Fruit fly (Drosophila melanogaster): ENCODE measurements around the gene sa.

sa gene

DNA sequence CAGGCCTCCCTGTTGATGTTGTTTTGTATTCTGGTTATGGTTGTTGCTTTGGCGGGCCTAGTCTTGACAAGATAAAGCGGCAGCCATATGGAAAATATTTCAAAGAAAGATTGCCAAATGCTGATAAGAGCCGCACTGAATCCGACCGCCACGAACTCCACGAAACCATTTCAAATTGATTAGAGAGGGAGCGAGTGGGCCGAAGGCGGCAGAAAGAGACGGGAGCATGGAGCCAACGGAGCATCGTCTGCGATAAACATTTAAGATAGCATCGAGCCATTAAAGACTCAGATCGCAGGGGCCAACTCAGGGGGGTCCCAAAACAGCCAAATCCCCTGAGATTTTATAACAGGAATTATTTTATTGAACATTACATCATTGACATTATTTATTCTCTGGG, 6.3 kb downstream of the sa start:
- peak; percentile 32 for TF ChIP-seq noc (tag; optimal IDR thresholded peaks at IDR 0.05)

DNA sequence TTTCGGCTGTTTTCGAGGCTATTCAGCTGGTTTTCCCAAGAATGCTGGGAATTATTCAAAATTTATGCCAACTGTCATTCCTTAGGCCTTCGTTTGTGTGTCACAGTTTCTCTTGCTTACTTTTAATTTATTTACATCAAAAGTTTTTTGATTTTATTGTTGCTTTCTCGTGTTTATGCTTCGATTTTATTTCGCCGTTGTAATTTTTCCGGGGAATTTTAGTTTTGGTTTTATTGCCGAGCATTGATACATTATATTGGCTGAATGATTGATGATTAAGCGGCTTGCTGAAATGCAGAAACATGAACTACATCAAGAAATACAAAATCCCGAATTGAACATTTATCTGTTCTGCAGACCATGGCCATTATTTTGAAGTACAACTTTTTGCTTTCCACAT, 8.4 kb downstream of the sa start:
- TF ChIP-seq noc (tag; optimal IDR thresholded peaks at IDR 0.05), result no peak

DNA sequence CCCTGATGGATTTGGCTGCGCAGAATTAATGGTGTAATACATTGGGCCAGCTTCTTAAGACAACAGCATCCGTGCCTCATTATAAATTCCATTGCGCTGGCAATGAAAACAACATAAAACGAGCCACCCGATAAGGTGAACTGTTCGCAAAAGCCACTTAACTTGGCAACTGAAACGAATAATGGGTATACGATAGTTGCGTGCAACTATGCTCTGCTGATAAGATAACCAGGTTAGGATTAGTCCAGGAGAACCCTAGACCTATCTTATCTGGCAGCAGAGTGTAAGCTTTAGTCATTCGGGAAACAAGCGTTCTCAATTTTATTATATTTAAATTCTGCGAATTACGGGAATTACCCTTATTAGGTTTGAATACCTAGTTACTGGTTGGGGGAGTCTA, 16.1 kb downstream of the sa start:
- no peak for TF ChIP-seq noc (tag; optimal IDR thresholded peaks at IDR 0.05)

DNA sequence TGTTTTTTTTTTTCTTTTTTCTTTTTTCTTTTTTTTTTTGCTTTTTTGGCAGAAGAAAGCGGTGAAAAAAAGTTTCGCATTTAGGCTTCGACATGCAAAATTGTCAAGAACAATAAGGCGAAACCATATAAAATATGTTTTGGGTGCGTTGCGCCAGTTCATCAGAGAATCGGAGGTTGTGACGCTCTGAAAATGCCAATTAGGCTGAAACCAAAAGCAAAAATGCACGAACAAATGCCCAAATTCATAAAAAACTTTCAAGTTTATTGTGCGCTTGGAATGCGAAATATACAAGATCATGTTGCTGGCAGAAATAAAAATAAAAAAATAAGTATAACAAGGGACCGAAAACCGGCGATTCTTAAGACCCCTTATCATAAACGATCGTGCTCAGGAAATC, 16.8 kb downstream of the sa start:
- TF ChIP-seq noc (tag; optimal IDR thresholded peaks at IDR 0.05), result no peak

DNA sequence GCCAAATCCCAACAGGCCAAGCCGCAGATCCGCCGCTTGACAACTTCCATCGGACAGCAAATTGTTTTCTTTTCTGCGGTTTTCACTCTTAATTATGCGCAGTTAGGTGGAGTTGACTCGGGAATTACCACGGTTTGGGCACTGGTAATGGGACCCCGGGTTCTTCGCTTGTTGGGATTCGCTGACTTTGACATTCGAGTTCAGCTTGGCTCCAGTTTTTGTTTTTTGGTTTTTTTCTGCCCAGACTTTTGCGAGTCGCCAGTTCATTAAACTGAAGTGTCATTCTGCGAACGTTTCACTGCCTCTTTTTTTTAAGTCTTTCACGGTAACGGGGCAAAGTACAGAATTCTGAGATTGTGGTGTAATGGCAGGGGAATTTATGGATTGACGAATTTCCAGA, 17.7 kb downstream of the sa start:
- TF ChIP-seq noc (tag; optimal IDR thresholded peaks at IDR 0.05), result no peak

DNA sequence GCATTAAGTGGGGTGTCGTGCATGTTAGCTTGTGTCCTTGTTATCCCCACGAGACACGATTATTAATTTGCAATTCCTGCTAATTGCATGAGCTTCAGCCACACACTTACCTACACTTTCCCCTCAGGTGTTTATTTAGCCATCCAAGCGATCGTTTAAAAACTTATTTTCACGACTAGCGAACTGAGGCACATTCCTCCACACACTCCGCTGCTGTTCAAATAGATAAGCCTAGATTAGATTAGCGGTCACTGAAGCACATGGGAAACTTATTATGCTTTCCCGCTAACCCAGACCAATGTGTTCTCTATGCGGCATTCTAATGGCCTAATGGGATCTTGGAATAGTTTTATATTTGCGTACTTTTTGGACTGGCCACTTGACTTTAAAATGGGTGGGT, 19.6 kb downstream of the sa start:
- no peak for TF ChIP-seq noc (tag; optimal IDR thresholded peaks at IDR 0.05)

DNA sequence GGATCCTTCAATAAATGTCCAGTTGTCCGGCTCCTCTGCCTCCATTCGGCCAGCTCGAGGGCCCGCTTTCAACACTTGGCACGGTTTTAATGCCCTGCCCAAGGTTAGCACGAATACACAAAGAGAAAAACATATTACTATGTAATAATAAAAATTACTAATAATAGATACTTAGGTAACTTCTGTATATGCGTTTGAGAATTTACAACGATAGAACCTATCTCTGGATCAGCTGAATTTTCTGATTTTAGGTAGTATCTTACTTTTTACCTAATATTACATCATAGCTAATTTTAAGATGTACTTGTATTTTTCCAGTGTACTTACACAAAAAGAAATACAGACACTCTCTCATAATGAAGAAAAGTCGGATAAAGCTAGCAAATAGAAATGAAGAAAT, 20.8 kb downstream of the sa start:
- TF ChIP-seq noc (tag; optimal IDR thresholded peaks at IDR 0.05), result no peak

DNA sequence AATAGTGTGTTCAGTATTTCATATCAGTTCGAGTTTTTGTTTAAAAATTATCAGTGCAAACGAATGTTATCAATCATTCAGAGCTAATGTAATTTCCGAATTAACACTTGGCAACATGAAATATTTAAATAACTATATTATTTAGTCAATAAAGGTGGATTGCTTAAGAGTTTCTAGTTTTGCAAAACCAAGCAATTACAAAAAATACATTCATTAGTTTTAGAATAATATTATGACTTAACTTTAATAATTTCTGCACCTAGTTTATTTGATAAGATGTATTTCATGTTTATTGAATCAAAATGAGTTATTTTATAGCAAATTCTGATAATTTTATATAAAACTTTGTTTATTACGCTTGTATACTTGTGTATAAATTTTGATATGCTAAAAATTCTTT, 23.1 kb downstream of the sa start:
- peak; percentile 75 for TF ChIP-seq noc (tag; optimal IDR thresholded peaks at IDR 0.05)

DNA sequence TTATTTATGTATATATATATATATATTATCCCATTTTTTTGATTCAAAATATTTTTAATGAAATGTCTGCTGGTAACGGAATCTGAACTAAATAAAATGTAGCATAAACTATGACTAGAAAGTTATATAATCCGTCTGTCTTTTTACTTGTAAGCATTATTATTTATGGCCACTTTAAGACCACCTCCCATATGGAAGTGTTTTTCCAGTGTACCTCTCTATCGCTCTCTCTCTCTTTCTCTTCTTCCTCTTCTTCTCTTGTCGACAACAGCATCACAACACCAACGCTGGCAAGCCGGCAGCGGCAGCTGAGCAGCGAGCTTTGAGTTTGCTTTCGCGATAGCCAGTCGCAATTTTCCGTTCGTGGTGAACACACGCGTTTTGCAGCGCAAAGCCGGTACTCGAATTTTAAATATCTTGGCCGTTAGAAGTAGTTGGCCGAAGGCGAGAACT, 24.4 kb downstream of the sa start, which contains the start of gene rgn:
Gene rgn (plus strand): TSS at position 344 of the 453 bp plus-strand sequence.
- peak; percentile 54 for TF ChIP-seq noc (tag; optimal IDR thresholded peaks at IDR 0.05)

DNA sequence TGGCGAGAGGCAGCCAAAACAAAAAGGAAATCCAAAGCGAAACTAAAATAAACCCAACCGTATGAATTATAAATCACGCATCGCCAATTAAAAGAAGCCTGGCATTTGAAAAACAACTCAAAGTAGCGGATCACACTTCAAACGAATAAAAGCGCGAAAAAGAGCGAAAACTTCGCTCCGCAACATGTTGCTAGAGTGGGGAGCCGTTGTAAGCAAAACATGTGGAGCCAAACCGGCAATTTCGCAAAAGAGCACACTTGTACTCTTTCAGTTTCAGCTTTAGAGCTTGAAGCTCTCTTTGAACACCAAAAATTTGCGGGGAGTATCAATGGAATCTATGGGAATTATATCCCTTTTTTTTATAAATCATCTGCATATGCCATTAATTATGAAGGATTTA, 24.8 kb downstream of the sa start:
- no peak for TF ChIP-seq noc (tag; optimal IDR thresholded peaks at IDR 0.05)

DNA sequence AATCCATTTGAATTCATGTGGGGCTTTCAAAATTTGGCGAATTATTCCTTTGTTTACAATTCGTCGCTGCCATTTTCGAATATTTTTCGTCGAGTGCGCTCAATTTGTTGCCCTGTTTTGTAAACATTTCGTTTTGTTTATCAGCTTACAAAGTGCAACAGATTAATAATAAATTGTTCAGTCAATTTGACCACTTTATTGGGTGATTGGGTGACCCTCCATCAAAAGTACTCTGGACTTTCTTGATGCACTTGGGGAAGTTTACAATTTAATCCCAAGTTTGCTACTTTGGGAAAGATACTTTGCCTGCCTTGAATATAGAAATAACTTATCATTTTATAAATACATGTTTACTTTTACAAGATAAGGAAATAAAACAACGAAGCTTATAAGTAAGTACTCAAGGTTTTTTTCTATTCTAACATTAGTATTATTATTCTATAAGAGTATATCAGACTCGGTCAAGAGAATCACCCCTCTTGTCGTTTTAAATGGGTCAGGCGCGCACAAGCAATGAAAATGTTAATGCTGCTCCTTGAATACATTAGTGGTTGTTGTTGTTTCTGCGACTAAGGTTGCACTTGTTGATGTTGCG, 25.9 kb downstream of the sa start:
- TF ChIP-seq noc (tag; optimal IDR thresholded peaks at IDR 0.05), result no peak

DNA sequence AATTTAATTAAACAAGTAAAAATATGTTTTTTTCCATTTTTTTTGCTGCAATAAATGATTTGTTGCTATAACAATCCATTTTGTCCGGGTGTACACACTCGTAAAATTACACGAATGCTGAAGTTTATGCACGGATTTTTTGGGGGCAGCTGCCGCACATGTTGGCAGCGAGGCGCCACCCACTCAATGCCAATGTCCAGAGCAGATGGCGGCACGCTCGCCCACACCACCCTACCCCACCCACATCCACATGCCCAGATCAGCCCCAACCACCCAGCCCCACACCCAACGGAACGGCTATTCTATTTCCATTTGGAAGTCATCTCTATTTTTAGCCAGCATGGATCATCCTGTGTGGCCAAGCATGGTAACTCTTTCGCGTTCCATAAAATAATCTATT, 26.4 kb downstream of the sa start:
- no peak for TF ChIP-seq noc (tag; optimal IDR thresholded peaks at IDR 0.05)

DNA sequence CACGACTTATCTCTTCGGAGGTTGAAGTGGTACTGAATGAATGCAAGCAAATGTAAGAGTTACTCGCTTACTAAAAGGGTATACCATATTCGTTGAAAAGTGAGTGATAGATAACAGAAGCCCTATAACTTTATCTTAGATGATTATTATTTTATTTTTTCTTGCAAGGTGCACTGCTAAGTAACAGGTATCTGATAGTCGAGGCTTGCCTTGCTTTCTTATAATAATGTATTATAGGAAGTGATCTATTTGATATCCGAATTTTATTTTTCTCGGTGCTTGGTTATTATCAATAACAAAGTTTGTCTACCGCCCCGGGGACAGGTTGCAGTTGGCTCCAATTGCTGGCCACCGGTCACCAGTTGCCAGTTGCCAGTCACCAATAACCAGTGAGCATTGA, 35.3 kb downstream of the sa start:
- no peak for TF ChIP-seq noc (tag; optimal IDR thresholded peaks at IDR 0.05)

DNA sequence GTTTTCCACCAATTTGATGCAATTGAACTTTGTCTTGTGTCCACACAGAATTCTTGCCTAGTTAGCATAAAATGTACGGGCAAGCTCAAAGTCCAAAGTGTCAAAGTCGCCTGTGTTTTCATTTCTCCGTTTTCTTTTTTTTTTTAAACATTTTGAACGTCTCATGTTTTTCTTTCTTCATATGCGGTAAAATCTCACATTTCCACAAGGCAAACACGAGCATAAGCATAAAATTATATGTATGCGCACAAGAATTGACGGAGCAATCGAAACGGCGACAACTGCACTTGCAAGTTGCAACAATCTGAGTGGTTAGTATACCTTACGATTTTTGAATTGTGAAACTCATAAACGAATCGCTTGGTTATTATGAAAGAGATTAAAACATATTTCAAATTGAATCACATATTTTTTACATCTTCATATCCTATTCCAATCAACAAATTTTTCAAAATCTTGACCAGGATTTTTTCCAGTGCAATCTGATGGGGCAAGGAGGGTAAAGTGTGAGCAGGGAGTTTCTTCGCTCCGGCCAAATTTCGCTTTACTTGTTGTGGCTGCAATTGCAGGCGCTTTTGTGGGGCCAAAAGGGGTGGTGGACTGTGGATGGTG, 42.5 kb downstream of the sa start:
- no peak for TF ChIP-seq noc (tag; optimal IDR thresholded peaks at IDR 0.05)

DNA sequence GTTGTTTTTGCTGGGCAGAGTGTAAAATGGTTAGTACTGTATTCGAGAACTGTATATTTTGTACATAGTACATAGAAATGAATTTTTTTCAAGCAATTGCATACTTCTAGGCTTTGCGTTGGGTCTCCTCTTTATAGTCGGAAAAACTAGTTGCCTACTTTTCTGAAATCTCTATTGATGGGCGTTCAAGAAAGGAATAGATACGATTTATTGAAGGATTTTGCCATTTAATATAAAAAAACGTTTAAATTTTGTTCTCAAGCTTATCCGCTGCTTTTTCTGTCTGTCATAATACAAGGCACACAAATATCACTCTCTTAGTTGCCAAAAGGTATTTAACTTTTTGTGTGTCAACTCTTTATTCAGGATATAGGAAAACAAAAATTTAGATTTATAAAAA, 46.7 kb downstream of the sa start, which contains the start of gene CG32440:
Gene CG32440 (plus strand): TSS at position 301 of the 400 bp plus-strand sequence.
- no peak for TF ChIP-seq noc (tag; optimal IDR thresholded peaks at IDR 0.05)

DNA sequence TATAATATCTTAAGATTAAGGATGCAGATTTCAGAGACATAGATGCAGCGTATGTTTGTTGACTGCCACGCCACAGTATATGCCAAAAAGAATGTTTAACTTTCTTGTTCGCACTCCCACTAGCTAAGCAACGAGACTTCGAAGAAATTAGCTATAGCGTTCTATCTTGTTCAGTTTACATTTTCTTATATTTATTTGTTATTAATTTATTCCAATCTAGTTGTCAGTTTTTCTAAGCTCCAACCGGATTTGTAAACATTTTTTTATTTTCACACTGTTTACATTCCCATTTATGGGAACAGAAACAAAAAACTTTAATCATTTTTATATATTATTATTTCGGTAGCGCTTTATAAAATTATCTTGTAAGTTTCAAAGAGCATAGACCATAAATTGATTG, 49.2 kb downstream of the sa start, which contains the start of gene CG32437:
Gene CG32437 (plus strand): TSS at position 301 of the 400 bp plus-strand sequence.
- TF ChIP-seq noc (tag; optimal IDR thresholded peaks at IDR 0.05), result no peak

DNA sequence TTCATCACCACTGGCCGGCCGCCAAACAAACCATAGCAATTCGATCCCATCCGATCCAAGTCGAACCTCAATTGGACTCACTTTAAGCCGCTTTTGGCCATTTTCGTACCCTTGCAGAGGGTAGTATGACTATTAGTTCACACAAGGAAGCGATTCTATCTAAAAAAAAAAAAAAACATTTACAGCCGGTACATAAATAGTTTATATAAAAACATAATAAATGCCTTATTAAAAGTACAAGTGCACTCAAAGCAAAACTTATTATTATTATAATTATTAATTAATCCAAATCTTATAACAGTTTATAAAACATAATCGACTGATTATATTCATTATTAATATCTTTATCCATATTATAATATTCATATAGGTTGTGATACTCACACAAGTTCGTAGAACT, 50.1 kb downstream of the sa start, which contains the start of gene CG12971:
Gene CG12971 (minus strand): TSS at position 101 of the 400 bp plus-strand sequence.
- no peak for TF ChIP-seq noc (tag; optimal IDR thresholded peaks at IDR 0.05)
